Fruit fly (Drosophila melanogaster) whole organism, embryonic: Measurements from ENCODE around the gene CG32066.
A peak's percentile ranks its signal among the peaks of the same experiment; 100 is the strongest.

Experiments used
- BtbVII ChIP-seq: fragments of 200-800 bp; sonication (Bioruptor generic); optimal IDR thresholded peaks from 3 replicates; lab custom pipeline; 2017; ENCODE audit warnings: missing biosample characterization, mild to moderate bottlenecking, missing genetic modification characterization
- CG10321 ChIP-seq: fragments of 200-800 bp; sonication (Bioruptor generic); IDR thresholded peaks from 2 replicates; pipeline ENCODE4 v1.3.6; 2022; ENCODE audit warnings: missing biosample characterization, missing genetic modification characterization
- CG10979 ChIP-seq: fragments of 200-800 bp; sonication (Bioruptor generic); optimal IDR thresholded peaks from 2 replicates; lab custom pipeline; 2018; ENCODE audit warnings: missing biosample characterization, mild to moderate bottlenecking, missing genetic modification characterization, moderate library complexity
- CG12071 ChIP-seq: fragments of 200-800 bp; sonication (Bioruptor generic); optimal IDR thresholded peaks from 3 replicates; lab custom pipeline; 2018; ENCODE audit warnings: missing biosample characterization, mild to moderate bottlenecking, missing genetic modification characterization
- CG12104 ChIP-seq: fragments of 200-800 bp; sonication (Bioruptor generic); optimal IDR thresholded peaks from 3 replicates; lab custom pipeline; 2016; ENCODE audit warnings: missing biosample characterization, missing genetic modification characterization
- CG12659 ChIP-seq: fragments of 200-800 bp; sonication (Bioruptor generic); optimal IDR thresholded peaks from 3 replicates; lab custom pipeline; 2017; ENCODE audit warnings: mild to moderate bottlenecking, missing biosample characterization, missing genetic modification reagents, missing genetic modification characterization
- CG12942 ChIP-seq: fragments of 200-800 bp; sonication (Bioruptor generic); optimal IDR thresholded peaks from 3 replicates; lab custom pipeline; 2016; ENCODE audit warnings: missing biosample characterization, missing genetic modification characterization
- CG13287 ChIP-seq: fragments of 200-800 bp; sonication (Bioruptor generic); IDR thresholded peaks from 2 replicates; pipeline ENCODE4 v1.3.6; 2022; ENCODE audit warnings: missing biosample characterization, missing genetic modification characterization; ENCODE audit not compliant: partially characterized antibody
- CG13894 ChIP-seq: fragments of 200-800 bp; sonication (Bioruptor generic); optimal IDR thresholded peaks from 3 replicates; lab custom pipeline; 2018; ENCODE audit warnings: missing biosample characterization, mild to moderate bottlenecking, missing genetic modification characterization, moderate library complexity
- CG16813 ChIP-seq: fragments of 200-800 bp; sonication (Bioruptor generic); IDR thresholded peaks from 3 replicates; pipeline ENCODE4 v1.3.6; 2022; ENCODE audit warnings: missing biosample characterization, missing genetic modification characterization; ENCODE audit not compliant: partially characterized antibody
- CG16863 ChIP-seq: fragments of 200-800 bp; sonication (Bioruptor generic); optimal IDR thresholded peaks from 3 replicates; lab custom pipeline; 2016; ENCODE audit warnings: missing biosample characterization, missing genetic modification characterization
- CG17186 ChIP-seq: fragments of 200-800 bp; sonication (Bioruptor generic); optimal IDR thresholded peaks from 3 replicates; lab custom pipeline; 2017; ENCODE audit warnings: missing biosample characterization, missing genetic modification reagents, missing genetic modification characterization
- CG2116 ChIP-seq: fragments of 200-800 bp; sonication (Bioruptor generic); optimal IDR thresholded peaks from 3 replicates; lab custom pipeline; 2018; ENCODE audit warnings: missing biosample characterization, mild to moderate bottlenecking, missing genetic modification characterization
- CG2678 ChIP-seq: fragments of 200-800 bp; sonication (Bioruptor generic); optimal IDR thresholded peaks from 3 replicates; lab custom pipeline; 2019; ENCODE audit warnings: missing biosample characterization, mild to moderate bottlenecking, missing genetic modification characterization, moderate library complexity
- CG32767 ChIP-seq: fragments of 200-800 bp; sonication (Bioruptor generic); IDR thresholded peaks from 2 replicates; pipeline ENCODE4 v1.3.6; 2022; ENCODE audit warnings: missing biosample characterization, missing genetic modification characterization
- CG3726 ChIP-seq: fragments of 200-800 bp; sonication (Bioruptor generic); IDR thresholded peaks from 3 replicates; pipeline ENCODE4, ENCODE4 v1.3.6; 2022; ENCODE audit warnings: missing biosample characterization, missing genetic modification characterization
- CG5245 ChIP-seq: fragments of 200-800 bp; sonication (Bioruptor generic); optimal IDR thresholded peaks from 3 replicates; lab custom pipeline; 2016; ENCODE audit warnings: missing biosample characterization, missing genetic modification characterization
- CG6765 ChIP-seq: fragments of 200-800 bp; sonication (Bioruptor generic); optimal IDR thresholded peaks from 3 replicates; lab custom pipeline; 2017; ENCODE audit warnings: missing biosample characterization, mild to moderate bottlenecking, missing genetic modification characterization
- CG7357 ChIP-seq: fragments of 200-800 bp; sonication (Bioruptor generic); IDR thresholded peaks from 3 replicates; pipeline ENCODE4 v1.3.6; 2022; ENCODE audit warnings: missing biosample characterization, missing genetic modification characterization
- CG8478 ChIP-seq: fragments of >200 bp; optimal IDR thresholded peaks from 2 replicates; lab custom pipeline; 2018
- CG9817 ChIP-seq: fragments of 200-800 bp; sonication (Bioruptor generic); optimal IDR thresholded peaks from 2 replicates; lab custom pipeline; 2018; ENCODE audit warnings: missing biosample characterization, mild to moderate bottlenecking, missing genetic modification characterization, moderate library complexity
- CG9876 ChIP-seq: fragments of 200-800 bp; sonication (Bioruptor generic); optimal IDR thresholded peaks from 2 replicates; lab custom pipeline; 2016; ENCODE audit warnings: missing biosample characterization, missing genetic modification characterization
- CG9932 ChIP-seq: fragments of 200-800 bp; sonication (Bioruptor generic); IDR thresholded peaks from 2 replicates; pipeline ENCODE4 v1.3.6; 2022; ENCODE audit warnings: missing biosample characterization, missing genetic modification characterization
- D19B ChIP-seq: fragments of 200-800 bp; sonication (Bioruptor generic); optimal IDR thresholded peaks from 2 replicates; lab custom pipeline; 2017; ENCODE audit warnings: missing biosample characterization, mild to moderate bottlenecking, missing genetic modification characterization
- Drgx ChIP-seq: fragments of 200-800 bp; sonication (Bioruptor generic); IDR thresholded peaks from 2 replicates; pipeline ENCODE4 v1.3.6; 2022; ENCODE audit warnings: missing biosample characterization, missing genetic modification characterization
- Hand ChIP-seq: fragments of 200-800 bp; sonication (Bioruptor generic); optimal IDR thresholded peaks from 2 replicates; lab custom pipeline; 2017; ENCODE audit warnings: mild to moderate bottlenecking, missing biosample characterization, missing genetic modification reagents, missing genetic modification characterization
- Hey ChIP-seq: fragments of 200-800 bp; sonication (Bioruptor generic); optimal IDR thresholded peaks from 3 replicates; lab custom pipeline; 2018; ENCODE audit warnings: missing biosample characterization, mild to moderate bottlenecking, missing genetic modification characterization
- Hr51 ChIP-seq, 2 experiments: fragments of 200-800 bp; sonication (Bioruptor generic); optimal IDR thresholded peaks; 2 replicates in 1 of 2; 3 replicates in 1 of 2; lab custom pipeline; 2016 to 2018; ENCODE audit warnings: missing biosample characterization in 2 of 2, missing genetic modification characterization in 2 of 2, mild to moderate bottlenecking in 1 of 2, moderate library complexity in 1 of 2
- Lpt ChIP-seq: fragments of >200 bp; optimal IDR thresholded peaks from 2 replicates; lab custom pipeline; 2018; ENCODE audit warnings: missing biosample characterization, missing genetic modification characterization
- Optix ChIP-seq: fragments of 200-800 bp; sonication (Bioruptor generic); IDR thresholded peaks from 3 replicates; pipeline ENCODE4 v1.3.6; 2022; ENCODE audit warnings: missing biosample characterization, missing genetic modification characterization
- Rx ChIP-seq: fragments of 200-800 bp; sonication (Bioruptor generic); IDR thresholded peaks from 2 replicates; pipeline ENCODE4 v1.3.6; 2022; ENCODE audit warnings: missing biosample characterization, missing genetic modification characterization
- ap ChIP-seq: fragments of 200-800 bp; sonication (Bioruptor generic); IDR thresholded peaks from 2 replicates; pipeline ENCODE4 v1.3.6; 2022; ENCODE audit warnings: missing biosample characterization, missing genetic modification characterization
- ase ChIP-seq: fragments of 200-800 bp; sonication (Bioruptor generic); IDR thresholded peaks from 3 replicates; pipeline ENCODE4 v1.3.6; 2022; ENCODE audit warnings: missing biosample characterization, missing genetic modification characterization
- bbx ChIP-seq: fragments of 200-800 bp; sonication (Bioruptor generic); IDR thresholded peaks from 2 replicates; pipeline ENCODE4 v1.3.6; 2022; ENCODE audit warnings: missing biosample characterization, missing genetic modification characterization; ENCODE audit not compliant: partially characterized antibody
- bcd ChIP-seq: fragments of 200-800 bp; sonication (Bioruptor generic); optimal IDR thresholded peaks from 2 replicates; lab custom pipeline; 2017; ENCODE audit warnings: missing biosample characterization, mild to moderate bottlenecking, missing genetic modification characterization
- da ChIP-seq: fragments of 200-800 bp; sonication (Bioruptor generic); optimal IDR thresholded peaks from 2 replicates; lab custom pipeline; 2016; ENCODE audit warnings: missing biosample characterization, missing genetic modification characterization
- eve ChIP-seq, 2 experiments: fragments of >200 bp; optimal IDR thresholded peaks; 2 replicates each; lab custom pipeline; 2017; ENCODE audit warnings: missing biosample characterization in 2 of 2, missing genetic modification characterization in 2 of 2
- fd96Cb ChIP-seq: fragments of 200-800 bp; sonication (Bioruptor generic); optimal IDR thresholded peaks from 2 replicates; lab custom pipeline; 2018; ENCODE audit warnings: missing biosample characterization, mild to moderate bottlenecking, missing genetic modification characterization, moderate library complexity
- grau ChIP-seq: fragments of 200-800 bp; optimal IDR thresholded peaks from 3 replicates; lab custom pipeline; 2019; ENCODE audit warnings: missing biosample characterization, mild to moderate bottlenecking, missing genetic modification characterization, moderate library complexity
- gsb-n ChIP-seq: fragments of 200-800 bp; sonication (Bioruptor generic); optimal IDR thresholded peaks from 3 replicates; lab custom pipeline; 2018; ENCODE audit warnings: missing biosample characterization, mild to moderate bottlenecking, missing genetic modification characterization
- h ChIP-seq: fragments of >200 bp; optimal IDR thresholded peaks from 2 replicates; lab custom pipeline; 2017
- jing ChIP-seq: fragments of 200-800 bp; sonication (Bioruptor generic); optimal IDR thresholded peaks from 2 replicates; lab custom pipeline; 2018; ENCODE audit warnings: missing biosample characterization, mild to moderate bottlenecking, missing genetic modification characterization
- klu ChIP-seq: fragments of 200-800 bp; sonication (Bioruptor generic); IDR thresholded peaks from 2 replicates; pipeline ENCODE4 v1.3.6; 2022; ENCODE audit warnings: missing biosample characterization, missing genetic modification characterization
- lola ChIP-seq, 3 experiments: fragments of >200 bp in 2 of 3; fragments of 200-800 bp in 1 of 3; sonication (Bioruptor generic) in 1 of 3; optimal IDR thresholded peaks; 2 replicates each; lab custom pipeline; 2017 to 2019; ENCODE audit warnings: missing biosample characterization in 3 of 3, missing genetic modification characterization in 3 of 3, mild to moderate bottlenecking in 1 of 3, moderate library complexity in 1 of 3
- luna ChIP-seq: fragments of 200-800 bp; sonication (Bioruptor generic); optimal IDR thresholded peaks from 2 replicates; lab custom pipeline; 2016; ENCODE audit warnings: missing biosample characterization, missing genetic modification characterization
- nmo ChIP-seq: fragments of 200-800 bp; sonication (Bioruptor generic); optimal IDR thresholded peaks from 2 replicates; lab custom pipeline; 2018; ENCODE audit warnings: missing biosample characterization, mild to moderate bottlenecking, missing genetic modification characterization, moderate library complexity
- pnt ChIP-seq: fragments of 200-800 bp; sonication (Bioruptor generic); optimal IDR thresholded peaks from 3 replicates; lab custom pipeline; 2016; ENCODE audit warnings: missing biosample characterization, missing genetic modification characterization
- sd ChIP-seq: fragments of 200-800 bp; sonication (Bioruptor generic); optimal IDR thresholded peaks from 3 replicates; lab custom pipeline; 2018; ENCODE audit warnings: missing biosample characterization, mild to moderate bottlenecking, missing genetic modification characterization, moderate library complexity
- seq ChIP-seq: fragments of 200-800 bp; sonication (Bioruptor generic); IDR thresholded peaks from 2 replicates; pipeline ENCODE4 v1.3.6; 2022; ENCODE audit warnings: missing biosample characterization, missing genetic modification characterization
- sima ChIP-seq: fragments of 200-800 bp; sonication (Bioruptor generic); optimal IDR thresholded peaks from 2 replicates; lab custom pipeline; 2016; ENCODE audit warnings: missing biosample characterization, missing genetic modification characterization
- tup ChIP-seq: fragments of 200-800 bp; sonication (Bioruptor generic); optimal IDR thresholded peaks from 2 replicates; lab custom pipeline; 2016; ENCODE audit warnings: missing biosample characterization, mild to moderate bottlenecking, missing genetic modification characterization, moderate library complexity
- usp ChIP-seq: fragments of >200 bp; optimal IDR thresholded peaks from 2 replicates; lab custom pipeline; 2017; ENCODE audit warnings: missing biosample characterization, missing genetic modification characterization

The CG32066 gene

dm6 chr3L:10681814-10682213, 21.0 kb upstream of the CG32066 start (continued):
- TF ChIP-seq CG32767 (GFP tag; lab: Robert Waterston, UW) (no peak), CG10979 (tag; lab: Kevin White, UChicago) (no peak), BtbVII (no peak), grau (tag; lab: Kevin White, UChicago) (no peak), D19B (GFP tag; lab: Kevin White, UChicago) (no peak), CG2678 (peak; percentile 4), CG13287 (peak; percentile 40; the same call in 1 of the 2 replicates), CG2116 (GFP tag; lab: Kevin White, UChicago) (no peak), CG16813 (GFP tag; lab: Robert Waterston, UW) (no peak), sd (no peak), Drgx (GFP tag; lab: Robert Waterston, UW) (peak; percentile 16; the same call in 1 of the 2 replicates), sima (GFP tag; lab: Kevin White, UChicago) (no peak), CG10321 (no peak), CG8478 (no peak), bbx (no peak; the same call in 1 of the 2 replicates), h (lab: Kevin White, UChicago) (no peak), Hr51 (GFP tag; optimal IDR thresholded peaks at IDR 0.05; lab: Kevin White, UChicago) (no peak), jing (GFP tag; lab: Kevin White, UChicago) (no peak), CG12659 (GFP tag; lab: Kevin White, UChicago) (no peak), fd96Cb (no peak), CG13894 (no peak), CG9876 (GFP tag; lab: Kevin White, UChicago) (no peak), bcd (no peak), CG12104 (GFP tag; lab: Kevin White, UChicago) (no peak), Hey (tag; lab: Kevin White, UChicago) (no peak), da (GFP tag; lab: Kevin White, UChicago) (no peak), Hand (no peak), CG16863 (GFP tag; lab: Kevin White, UChicago) (no peak), lola (GFP tag; optimal IDR thresholded peaks at IDR 0.05; lab: Kevin White, UChicago) (no peak), CG9817 (tag; lab: Kevin White, UChicago) (no peak), CG9932 (peak; percentile 32; the same call in 1 of the 2 replicates), CG5245 (GFP tag; lab: Kevin White, UChicago) (no peak), eve (GFP tag; optimal IDR thresholded peaks at IDR 0.05; lab: Kevin White, UChicago) (no peak), nmo (no peak), Optix (GFP tag; lab: Robert Waterston, UW) (0 out of 3 replicates have a peak, but pooled peaks have one; percentile 18), Rx (GFP tag; lab: Robert Waterston, UW) (no peak), Lpt (GFP tag; lab: Kevin White, UChicago) (no peak), CG12942 (GFP tag; lab: Kevin White, UChicago) (no peak), ase (GFP tag; lab: Robert Waterston, UW) (no peak), CG17186 (GFP tag; lab: Kevin White, UChicago) (no peak), CG12071 (GFP tag; lab: Kevin White, UChicago) (no peak), CG7357 (GFP tag; lab: Robert Waterston, UW) (no peak), usp (GFP tag; lab: Kevin White, UChicago) (no peak), luna (GFP tag; lab: Kevin White, UChicago) (no peak), pnt (GFP tag; lab: Kevin White, UChicago) (no peak), ap (GFP tag; lab: Robert Waterston, UW) (no peak), CG3726 (GFP tag; lab: Robert Waterston, UW) (no peak), CG6765 (GFP tag; lab: Kevin White, UChicago) (no peak), tup (no peak), klu (GFP tag; lab: Robert Waterston, UW) (no peak), seq (GFP tag; lab: Robert Waterston, UW) (peak; percentile 11; the same call in 1 of the 2 replicates), gsb-n (tag; lab: Kevin White, UChicago) (no peak)
